Worm (Caenorhabditis elegans) whole organism, L1 larva: ENCODE measurements around the gene H43I07.1.

ENCODE experiments used
- ama-1 ChIP-seq: fragments of 150-350 bp; optimal IDR thresholded peaks from 2 replicates; lab custom pipeline; 2014
- fkh-4 ChIP-seq: sonication (generic microtip); optimal IDR thresholded peaks from 2 replicates; lab custom pipeline; 2016; ENCODE audit warnings: missing compliant biosample characterization, missing genetic modification characterization, borderline replicate concordance
- fos-1 ChIP-seq: fragments of 150-350 bp; optimal IDR thresholded peaks from 2 replicates; lab custom pipeline; 2014; ENCODE audit warnings: missing biosample characterization, missing genetic modification characterization
- lin-13 ChIP-seq: fragments of 150-350 bp; optimal IDR thresholded peaks from 2 replicates; lab custom pipeline; 2014; ENCODE audit warnings: missing biosample characterization, missing genetic modification reagents, missing genetic modification characterization
- lin-15B ChIP-seq: fragments of 150-350 bp; sonication (generic microtip); optimal IDR thresholded peaks from 3 replicates; lab custom pipeline; 2014; ENCODE audit warnings: missing biosample characterization, missing genetic modification characterization
- lin-39 ChIP-seq: fragments of 150-350 bp; optimal IDR thresholded peaks from 2 replicates; lab custom pipeline; 2014; ENCODE audit warnings: missing biosample characterization, missing genetic modification reagents, missing genetic modification characterization
- pag-3 ChIP-seq: sonication (generic microtip); optimal IDR thresholded peaks from 2 replicates; lab custom pipeline; 2017; ENCODE audit warnings: missing genetic modification characterization, mild to moderate bottlenecking, missing compliant biosample characterization, antibody characterized with exemption, borderline replicate concordance; ENCODE audit not compliant: insufficient read depth
- unc-62 ChIP-seq: fragments of 150-350 bp; optimal IDR thresholded peaks from 2 replicates; lab custom pipeline; 2014; ENCODE audit warnings: missing biosample characterization, missing genetic modification reagents, missing genetic modification characterization
- zag-1 ChIP-seq: fragments of 150-350 bp; optimal IDR thresholded peaks from 2 replicates; lab custom pipeline; 2014; ENCODE audit warnings: missing biosample characterization, missing genetic modification characterization

- no peak for TF ChIP-seq fkh-4 (tag; lab: Kevin White, UChicago)
- TF ChIP-seq fos-1 (tag; lab: Kevin White, UChicago), result no peak
- no peak for TF ChIP-seq unc-62 (GFP tag; lab: Kevin White, UChicago)
- TF ChIP-seq lin-13 (GFP tag; lab: Kevin White, UChicago), result no peak
- TF ChIP-seq lin-39, result no peak
- TF ChIP-seq pag-3 (tag; lab: Kevin White, UChicago), result no peak
- TF ChIP-seq ama-1 (lab: Kevin White, UChicago), result no peak
- TF ChIP-seq lin-15B, result no peak
- TF ChIP-seq zag-1 (tag; lab: Kevin White, UChicago), result no peak
Observed at ce11 chrV:4170138-4170537, 34.4 kb upstream of the H43I07.1 start, which contains the start of gene Y45G5AM.7.
